Fruit fly (Drosophila melanogaster) whole organism, embryonic: ENCODE results near the gene CG11593.

Experiments
- Asciz ChIP-seq: fragments of 200-800 bp; sonication (Bioruptor generic); optimal IDR thresholded peaks from 2 replicates; lab custom pipeline; 2017; ENCODE audit warnings: missing biosample characterization, mild to moderate bottlenecking, missing genetic modification characterization, missing genetic modification reagents
- Atf-2 ChIP-seq: fragments of 200-800 bp; sonication (Bioruptor generic); optimal IDR thresholded peaks from 2 replicates; lab custom pipeline; 2016; ENCODE audit warnings: missing biosample characterization, missing genetic modification characterization
- CG10462 ChIP-seq: fragments of 200-800 bp; sonication (Bioruptor generic); optimal IDR thresholded peaks from 2 replicates; lab custom pipeline; 2016; ENCODE audit warnings: missing biosample characterization, missing genetic modification characterization
- CG10543 ChIP-seq: fragments of 200-800 bp; sonication (Bioruptor generic); optimal IDR thresholded peaks from 3 replicates; lab custom pipeline; 2017; ENCODE audit warnings: missing biosample characterization, mild to moderate bottlenecking, missing genetic modification characterization, moderate library complexity
- CG13287 ChIP-seq: fragments of 200-800 bp; sonication (Bioruptor generic); IDR thresholded peaks from 2 replicates; pipeline ENCODE4 v1.3.6; 2022; ENCODE audit warnings: missing biosample characterization, missing genetic modification characterization; ENCODE audit not compliant: partially characterized antibody
- CG13624 ChIP-seq: fragments of 200-800 bp; sonication (Bioruptor generic); optimal IDR thresholded peaks from 2 replicates; lab custom pipeline; 2016; ENCODE audit warnings: missing biosample characterization, missing genetic modification characterization
- CG13894 ChIP-seq: fragments of 200-800 bp; sonication (Bioruptor generic); optimal IDR thresholded peaks from 3 replicates; lab custom pipeline; 2018; ENCODE audit warnings: missing biosample characterization, mild to moderate bottlenecking, missing genetic modification characterization, moderate library complexity
- CG15269 ChIP-seq: fragments of 200-800 bp; sonication (Bioruptor generic); optimal IDR thresholded peaks from 2 replicates; lab custom pipeline; 2018; ENCODE audit warnings: missing biosample characterization, mild to moderate bottlenecking, missing genetic modification characterization, moderate library complexity
- CG1602 ChIP-seq: fragments of 200-800 bp; sonication (Bioruptor generic); optimal IDR thresholded peaks from 3 replicates; lab custom pipeline; 2016; ENCODE audit warnings: missing biosample characterization, missing genetic modification characterization
- CG1647 ChIP-seq: fragments of 200-800 bp; sonication (Bioruptor generic); optimal IDR thresholded peaks from 3 replicates; lab custom pipeline; 2016; ENCODE audit warnings: missing biosample characterization, missing genetic modification characterization
- CG17328 ChIP-seq: fragments of 200-800 bp; sonication (Bioruptor generic); IDR thresholded peaks from 2 replicates; pipeline ENCODE4 v1.3.6; 2022; ENCODE audit warnings: missing biosample characterization, missing genetic modification characterization
- CG17359 ChIP-seq: fragments of 200-800 bp; sonication (Bioruptor generic); optimal IDR thresholded peaks from 3 replicates; lab custom pipeline; 2018; ENCODE audit warnings: missing biosample characterization, mild to moderate bottlenecking, missing genetic modification characterization, moderate library complexity
- CG17568 ChIP-seq: fragments of 200-800 bp; sonication (Bioruptor generic); optimal IDR thresholded peaks from 2 replicates; lab custom pipeline; 2018; ENCODE audit warnings: missing biosample characterization, mild to moderate bottlenecking, missing genetic modification characterization, moderate library complexity
- CG2129 ChIP-seq: fragments of 200-800 bp; sonication (Bioruptor generic); IDR thresholded peaks from 2 replicates; pipeline ENCODE4 v1.3.6; 2022; ENCODE audit warnings: missing biosample characterization, missing genetic modification characterization; ENCODE audit not compliant: partially characterized antibody
- CG31365 ChIP-seq: fragments of 200-800 bp; sonication (Bioruptor generic); optimal IDR thresholded peaks from 2 replicates; lab custom pipeline; 2018; ENCODE audit warnings: missing biosample characterization, mild to moderate bottlenecking, missing genetic modification characterization
- CG32767 ChIP-seq: fragments of 200-800 bp; sonication (Bioruptor generic); IDR thresholded peaks from 2 replicates; pipeline ENCODE4 v1.3.6; 2022; ENCODE audit warnings: missing biosample characterization, missing genetic modification characterization
- CG34376 ChIP-seq: fragments of 200-800 bp; sonication (Bioruptor generic); optimal IDR thresholded peaks from 2 replicates; lab custom pipeline; 2018; ENCODE audit warnings: missing biosample characterization, mild to moderate bottlenecking, missing genetic modification characterization
- CG6175 ChIP-seq: fragments of 200-800 bp; sonication (Bioruptor generic); IDR thresholded peaks from 3 replicates; pipeline ENCODE4 v1.3.6; 2022; ENCODE audit warnings: missing biosample characterization, missing genetic modification characterization
- CG7372 ChIP-seq: fragments of 200-800 bp; sonication (Bioruptor generic); IDR thresholded peaks from 2 replicates; pipeline ENCODE4 v1.3.6; 2022; ENCODE audit warnings: missing biosample characterization, missing genetic modification characterization
- CG7745 ChIP-seq: fragments of 200-800 bp; sonication (Bioruptor generic); optimal IDR thresholded peaks from 2 replicates; lab custom pipeline; 2018; ENCODE audit warnings: missing biosample characterization, mild to moderate bottlenecking, missing genetic modification characterization, moderate library complexity
- Deaf1 ChIP-seq: fragments of 200-800 bp; optimal IDR thresholded peaks from 3 replicates; lab custom pipeline; 2019; ENCODE audit warnings: missing biosample characterization, mild to moderate bottlenecking, missing genetic modification characterization, moderate library complexity
- E2f2 ChIP-seq: fragments of 200-800 bp; sonication (Bioruptor generic); IDR thresholded peaks from 2 replicates; pipeline ENCODE4 v1.3.6; 2022; ENCODE audit warnings: missing biosample characterization, missing genetic modification characterization
- Eip74EF ChIP-seq, 2 experiments: fragments of 200-800 bp in 1 of 2; fragments of >200 bp in 1 of 2; sonication (Bioruptor generic) in 1 of 2; optimal IDR thresholded peaks; 2 replicates each; lab custom pipeline; 2017 to 2019; ENCODE audit warnings: missing biosample characterization in 2 of 2, missing genetic modification characterization in 2 of 2, mild to moderate bottlenecking in 1 of 2, moderate library complexity in 1 of 2
- Fer1 ChIP-seq: fragments of 200-800 bp; sonication (Bioruptor generic); optimal IDR thresholded peaks from 2 replicates; lab custom pipeline; 2017; ENCODE audit warnings: missing biosample characterization, mild to moderate bottlenecking, missing genetic modification characterization
- HmgZ ChIP-seq: fragments of 200-800 bp; sonication (Bioruptor generic); optimal IDR thresholded peaks from 2 replicates; lab custom pipeline; 2018; ENCODE audit warnings: missing biosample characterization, mild to moderate bottlenecking, missing genetic modification characterization
- Hr51 ChIP-seq, 2 experiments: fragments of 200-800 bp; sonication (Bioruptor generic); optimal IDR thresholded peaks; 2 replicates in 1 of 2; 3 replicates in 1 of 2; lab custom pipeline; 2016 to 2018; ENCODE audit warnings: missing biosample characterization in 2 of 2, missing genetic modification characterization in 2 of 2, mild to moderate bottlenecking in 1 of 2, moderate library complexity in 1 of 2
- Nf-YC ChIP-seq: fragments of 200-800 bp; optimal IDR thresholded peaks from 3 replicates; lab custom pipeline; 2019; ENCODE audit warnings: missing biosample characterization, mild to moderate bottlenecking, missing genetic modification characterization, moderate library complexity
- PHDP ChIP-seq: fragments of 200-800 bp; sonication (Bioruptor generic); optimal IDR thresholded peaks from 3 replicates; lab custom pipeline; 2018; ENCODE audit warnings: missing biosample characterization, mild to moderate bottlenecking, missing genetic modification characterization, moderate library complexity
- caup ChIP-seq: fragments of 200-800 bp; sonication (Bioruptor generic); optimal IDR thresholded peaks from 3 replicates; lab custom pipeline; 2017; ENCODE audit warnings: missing biosample characterization, mild to moderate bottlenecking, missing genetic modification characterization, moderate library complexity; ENCODE audit not compliant: severe bottlenecking
- chinmo ChIP-seq: fragments of 200-800 bp; sonication (Bioruptor generic); IDR thresholded peaks from 4 replicates; pipeline ENCODE4 v1.3.6; 2022; ENCODE audit warnings: missing biosample characterization, missing genetic modification characterization; ENCODE audit not compliant: partially characterized antibody
- esg ChIP-seq: fragments of 200-800 bp; sonication (Bioruptor generic); conservative IDR thresholded peaks from 2 replicates; pipeline ENCODE4 v1.3.6; 2022; ENCODE audit warnings: missing biosample characterization, missing genetic modification characterization
- fd64A ChIP-seq: fragments of 200-800 bp; sonication (Bioruptor generic); optimal IDR thresholded peaks from 3 replicates; lab custom pipeline; 2018; ENCODE audit warnings: missing biosample characterization, mild to moderate bottlenecking, missing genetic modification characterization
- gem ChIP-seq: fragments of 200-800 bp; sonication (Bioruptor generic); optimal IDR thresholded peaks from 2 replicates; lab custom pipeline; 2019; ENCODE audit warnings: missing biosample characterization, mild to moderate bottlenecking, missing genetic modification characterization, moderate library complexity
- hbn ChIP-seq: fragments of 200-800 bp; sonication (Bioruptor generic); IDR thresholded peaks from 2 replicates; pipeline ENCODE4 v1.3.6; 2022; ENCODE audit warnings: missing biosample characterization, missing genetic modification characterization; ENCODE audit not compliant: partially characterized antibody
- kah ChIP-seq: fragments of 200-800 bp; sonication (Bioruptor generic); optimal IDR thresholded peaks from 2 replicates; lab custom pipeline; 2018; ENCODE audit warnings: missing biosample characterization, mild to moderate bottlenecking, missing genetic modification characterization
- nmo ChIP-seq: fragments of 200-800 bp; sonication (Bioruptor generic); optimal IDR thresholded peaks from 2 replicates; lab custom pipeline; 2018; ENCODE audit warnings: missing biosample characterization, mild to moderate bottlenecking, missing genetic modification characterization, moderate library complexity
- nom ChIP-seq: fragments of 200-800 bp; sonication (Bioruptor generic); optimal IDR thresholded peaks from 2 replicates; lab custom pipeline; 2017; ENCODE audit warnings: missing biosample characterization, missing genetic modification characterization, mild to moderate bottlenecking, moderate library complexity, missing genetic modification reagents
- oc ChIP-seq: fragments of 200-800 bp; sonication (Bioruptor generic); optimal IDR thresholded peaks from 2 replicates; lab custom pipeline; 2018; ENCODE audit warnings: missing biosample characterization, mild to moderate bottlenecking, missing genetic modification characterization, moderate library complexity
- phol ChIP-seq: fragments of 200-800 bp; sonication (Bioruptor generic); optimal IDR thresholded peaks from 3 replicates; lab custom pipeline; 2018; ENCODE audit warnings: missing biosample characterization, mild to moderate bottlenecking, missing genetic modification characterization, moderate library complexity
- pnt ChIP-seq: fragments of 200-800 bp; sonication (Bioruptor generic); optimal IDR thresholded peaks from 3 replicates; lab custom pipeline; 2016; ENCODE audit warnings: missing biosample characterization, missing genetic modification characterization
- rib ChIP-seq: fragments of 200-800 bp; sonication (Bioruptor generic); IDR thresholded peaks from 2 replicates; pipeline ENCODE4 v1.3.6; 2022; ENCODE audit warnings: missing biosample characterization, missing genetic modification characterization
- schlank ChIP-seq: fragments of 200-800 bp; sonication (Bioruptor generic); optimal IDR thresholded peaks from 2 replicates; lab custom pipeline; 2018; ENCODE audit warnings: missing biosample characterization, mild to moderate bottlenecking, missing genetic modification characterization
- sens ChIP-seq: fragments of 200-800 bp; sonication (Bioruptor generic); peaks from one replicate; lab custom pipeline; 2016; ENCODE audit warnings: missing biosample characterization, missing genetic modification characterization
- tin ChIP-seq: fragments of 200-800 bp; sonication (Bioruptor generic); optimal IDR thresholded peaks from 3 replicates; lab custom pipeline; 2016; ENCODE audit warnings: missing biosample characterization, missing genetic modification characterization
- tna ChIP-seq: fragments of 200-800 bp; sonication (Bioruptor generic); IDR thresholded peaks from 2 replicates; pipeline ENCODE4 v1.3.6; 2022; ENCODE audit warnings: missing biosample characterization, missing genetic modification characterization; ENCODE audit not compliant: partially characterized antibody
- vfl ChIP-seq: fragments of 200-800 bp; sonication (Bioruptor generic); optimal IDR thresholded peaks from 2 replicates; lab custom pipeline; 2016; ENCODE audit warnings: missing biosample characterization, missing genetic modification characterization
- wek ChIP-seq: fragments of 200-800 bp; sonication (Bioruptor generic); optimal IDR thresholded peaks from 3 replicates; lab custom pipeline; 2018; ENCODE audit warnings: missing biosample characterization, mild to moderate bottlenecking, missing genetic modification characterization, moderate library complexity

The CG11593 gene

DNA sequence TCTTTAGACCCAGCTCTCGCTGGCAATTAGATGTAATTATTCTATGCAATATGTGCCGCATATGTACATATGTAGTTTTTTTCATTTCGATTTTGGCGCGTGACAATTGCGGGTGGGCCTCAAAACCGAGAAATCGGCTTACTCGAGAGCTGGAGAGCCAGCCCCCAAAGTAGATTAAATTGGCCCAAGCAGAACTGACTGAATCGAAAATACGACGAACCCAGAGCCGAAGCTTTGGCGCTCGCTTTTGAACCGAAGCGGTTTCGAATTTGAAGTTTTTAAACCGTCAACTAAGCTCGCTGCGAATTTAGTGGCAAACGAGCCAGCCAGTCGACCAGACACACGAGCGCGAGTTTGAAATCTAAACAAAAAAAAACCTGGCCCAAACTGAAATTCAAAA lies 6.0 kb upstream of the CG11593 start, which contains the start of gene CG1136:
Gene CG1136, plus strand, starts transcription at position 308 of the 400 bp plus-strand sequence.
- TF ChIP-seq CG6175 (GFP tag; lab: Robert Waterston, UW) (0 out of 3 replicates have a peak, but pooled peaks have one; percentile 25), Deaf1 (tag; lab: Kevin White, UChicago) (peak; percentile 88), Hr51 (GFP tag; optimal IDR thresholded peaks at IDR 0.05; lab: Kevin White, UChicago) (no peak), chinmo (0 out of 4 replicates have a peak, but pooled peaks have one; percentile 65), CG13287 (peak; percentile 15; the same call in 1 of the 2 replicates), CG13894 (tag; lab: Kevin White, UChicago) (peak; percentile 23), E2f2 (GFP tag; lab: Robert Waterston, UW) (0 out of 2 replicates have a peak, but pooled peaks have one; percentile 22), CG32767 (GFP tag; lab: Robert Waterston, UW) (no peak), hbn (no peak), oc (tag; lab: Kevin White, UChicago) (peak; percentile 15), Nf-YC (tag; lab: Kevin White, UChicago) (no peak), wek (GFP tag; lab: Kevin White, UChicago) (no peak), rib (GFP tag; lab: Robert Waterston, UW) (0 out of 2 replicates have a peak, but pooled peaks have one; percentile 44)

DNA sequence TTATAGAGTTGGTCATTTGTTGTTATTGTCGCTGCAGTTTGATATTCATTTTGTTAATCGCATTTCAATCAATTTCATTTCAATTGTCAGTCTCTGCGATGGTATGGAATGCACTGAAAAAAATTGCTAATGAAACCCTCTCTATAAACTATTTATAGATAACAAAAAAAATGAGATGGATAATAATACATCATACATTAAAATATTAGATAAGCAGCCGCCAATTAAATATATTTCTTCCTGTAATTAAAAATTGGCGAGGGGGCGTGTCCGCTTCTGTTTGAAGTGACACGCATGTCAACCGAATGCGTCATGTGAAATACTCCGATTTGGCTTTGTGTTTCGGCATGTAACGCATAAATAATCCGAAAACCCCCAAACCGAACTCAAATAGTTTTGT lies 4.2 kb upstream of the CG11593 start:
- TF ChIP-seq CG1647 (GFP tag; lab: Kevin White, UChicago), result no peak
- no peak for TF ChIP-seq nom (GFP tag; lab: Kevin White, UChicago)
- TF ChIP-seq CG17568, result no peak
- peak; percentile 16 for TF ChIP-seq oc (tag; lab: Kevin White, UChicago)
- no peak for TF ChIP-seq Atf-2 (GFP tag; lab: Kevin White, UChicago)
- TF ChIP-seq CG2129 (GFP tag; lab: Robert Waterston, UW), result no peak
- TF ChIP-seq Asciz (GFP tag; lab: Kevin White, UChicago), result peak; percentile 16
- TF ChIP-seq tna (GFP tag; lab: Robert Waterston, UW), result no peak
- TF ChIP-seq caup (GFP tag; lab: Kevin White, UChicago), result no peak
- no peak for TF ChIP-seq CG31365 (tag; lab: Kevin White, UChicago)
- no peak for TF ChIP-seq PHDP (tag; lab: Kevin White, UChicago)
- no peak for TF ChIP-seq CG1602
- TF ChIP-seq sens, result peak; percentile 20
- TF ChIP-seq CG10462 (GFP tag; lab: Kevin White, UChicago), result no peak
- peak; percentile 31; the same call in 1 of the 2 replicates for TF ChIP-seq CG7372 (GFP tag; lab: Robert Waterston, UW)
- TF ChIP-seq tin (GFP tag; lab: Kevin White, UChicago), result no peak
- TF ChIP-seq CG7745, result no peak
- peak; percentile 46 for TF ChIP-seq gem
- no peak for TF ChIP-seq CG34376
- TF ChIP-seq nmo (GFP tag; lab: Kevin White, UChicago), result no peak
- no peak for TF ChIP-seq wek (GFP tag; lab: Kevin White, UChicago)
- no peak for TF ChIP-seq CG10543 (GFP tag; lab: Kevin White, UChicago)
- TF ChIP-seq CG13624 (GFP tag; lab: Kevin White, UChicago), result no peak
- peak in 1 of 2 experiments; percentile 49 for TF ChIP-seq Eip74EF (GFP tag; optimal IDR thresholded peaks at IDR 0.05; lab: Kevin White, UChicago)
- TF ChIP-seq pnt (GFP tag; lab: Kevin White, UChicago), result no peak
- no peak for TF ChIP-seq fd64A (GFP tag; lab: Kevin White, UChicago)
- TF ChIP-seq schlank, result no peak
- TF ChIP-seq esg (GFP tag; lab: Robert Waterston, UW), result 0 out of 2 replicates have a peak, but pooled peaks have one; percentile 6
- TF ChIP-seq CG17359, result peak; percentile 32
- TF ChIP-seq CG15269 (tag; lab: Kevin White, UChicago), result peak; percentile 29
- TF ChIP-seq phol (tag; lab: Kevin White, UChicago), result peak; percentile 2
- TF ChIP-seq CG17328, result no peak
- no peak for TF ChIP-seq vfl
- TF ChIP-seq Fer1 (GFP tag; lab: Kevin White, UChicago), result no peak
- TF ChIP-seq HmgZ, result no peak
- no peak for TF ChIP-seq kah (GFP tag; lab: Kevin White, UChicago)
